Fruit fly (Drosophila melanogaster) whole organism, embryonic: ENCODE results near the gene CG13001.
A peak's percentile ranks its signal among the peaks of the same experiment; 100 is the strongest.

Experiments used
- ATbp ChIP-seq: fragments of 200-800 bp; sonication (Bioruptor generic); optimal IDR thresholded peaks from 2 replicates; lab custom pipeline; 2017; ENCODE audit warnings: missing biosample characterization, mild to moderate bottlenecking, missing genetic modification characterization, missing genetic modification reagents
- Blimp-1 ChIP-seq: fragments of 200-800 bp; sonication (Bioruptor generic); optimal IDR thresholded peaks from 3 replicates; lab custom pipeline; 2018; ENCODE audit warnings: missing biosample characterization, missing genetic modification characterization, mild to moderate bottlenecking, moderate library complexity, missing genetic modification reagents
- CG10274 ChIP-seq: fragments of 200-800 bp; sonication (Bioruptor generic); optimal IDR thresholded peaks from 3 replicates; lab custom pipeline; 2017; ENCODE audit warnings: missing biosample characterization, mild to moderate bottlenecking, missing genetic modification characterization
- CG10979 ChIP-seq: fragments of 200-800 bp; sonication (Bioruptor generic); optimal IDR thresholded peaks from 2 replicates; lab custom pipeline; 2018; ENCODE audit warnings: missing biosample characterization, mild to moderate bottlenecking, missing genetic modification characterization, moderate library complexity
- CG11504 ChIP-seq: fragments of 200-800 bp; sonication (Bioruptor generic); optimal IDR thresholded peaks from 3 replicates; lab custom pipeline; 2019; ENCODE audit warnings: missing biosample characterization, mild to moderate bottlenecking, missing genetic modification characterization, moderate library complexity
- CG12299 ChIP-seq: fragments of 200-800 bp; sonication (Bioruptor generic); optimal IDR thresholded peaks from 2 replicates; lab custom pipeline; 2018; ENCODE audit warnings: missing biosample characterization, mild to moderate bottlenecking, missing genetic modification characterization
- CG13775 ChIP-seq: fragments of 200-800 bp; sonication (Bioruptor generic); optimal IDR thresholded peaks from 3 replicates; lab custom pipeline; 2017; ENCODE audit warnings: missing biosample characterization, mild to moderate bottlenecking, missing genetic modification characterization
- CG1603 ChIP-seq: fragments of 200-800 bp; sonication (Bioruptor generic); optimal IDR thresholded peaks from 2 replicates; lab custom pipeline; 2019; ENCODE audit warnings: missing biosample characterization, mild to moderate bottlenecking, missing genetic modification characterization, moderate library complexity
- CG16813 ChIP-seq: fragments of 200-800 bp; sonication (Bioruptor generic); IDR thresholded peaks from 3 replicates; pipeline ENCODE4 v1.3.6; 2022; ENCODE audit warnings: missing biosample characterization, missing genetic modification characterization; ENCODE audit not compliant: partially characterized antibody
- CG17359 ChIP-seq: fragments of 200-800 bp; sonication (Bioruptor generic); optimal IDR thresholded peaks from 3 replicates; lab custom pipeline; 2018; ENCODE audit warnings: missing biosample characterization, mild to moderate bottlenecking, missing genetic modification characterization, moderate library complexity
- CG18262 ChIP-seq: fragments of 200-800 bp; optimal IDR thresholded peaks from 3 replicates; lab custom pipeline; 2019; ENCODE audit warnings: missing biosample characterization, mild to moderate bottlenecking, missing genetic modification characterization, moderate library complexity
- CG2678 ChIP-seq: fragments of 200-800 bp; sonication (Bioruptor generic); optimal IDR thresholded peaks from 3 replicates; lab custom pipeline; 2019; ENCODE audit warnings: missing biosample characterization, mild to moderate bottlenecking, missing genetic modification characterization, moderate library complexity
- CG2875 ChIP-seq: fragments of 200-800 bp; sonication (Bioruptor generic); optimal IDR thresholded peaks from 2 replicates; lab custom pipeline; 2017; ENCODE audit warnings: missing biosample characterization, mild to moderate bottlenecking, missing genetic modification characterization, missing genetic modification reagents
- CG31441 ChIP-seq: fragments of 200-800 bp; sonication (Bioruptor generic); IDR thresholded peaks from 2 replicates; pipeline ENCODE4 v1.3.6; 2022; ENCODE audit warnings: missing biosample characterization, missing genetic modification characterization
- CG4282 ChIP-seq: fragments of 200-800 bp; sonication (Bioruptor generic); optimal IDR thresholded peaks from 2 replicates; lab custom pipeline; 2016; ENCODE audit warnings: missing biosample characterization, missing genetic modification characterization
- CG4424 ChIP-seq: fragments of 200-800 bp; sonication (Bioruptor generic); optimal IDR thresholded peaks from 3 replicates; lab custom pipeline; 2016; ENCODE audit warnings: missing biosample characterization, missing genetic modification characterization
- CG7745 ChIP-seq: fragments of 200-800 bp; sonication (Bioruptor generic); optimal IDR thresholded peaks from 2 replicates; lab custom pipeline; 2018; ENCODE audit warnings: missing biosample characterization, mild to moderate bottlenecking, missing genetic modification characterization, moderate library complexity
- Ets65A ChIP-seq: fragments of 200-800 bp; sonication (Bioruptor generic); peaks from one replicate; lab custom pipeline; 2016; ENCODE audit warnings: missing biosample characterization, missing genetic modification characterization
- Fer1 ChIP-seq: fragments of 200-800 bp; sonication (Bioruptor generic); optimal IDR thresholded peaks from 2 replicates; lab custom pipeline; 2017; ENCODE audit warnings: missing biosample characterization, mild to moderate bottlenecking, missing genetic modification characterization
- HHEX ChIP-seq: fragments of 200-800 bp; sonication (Bioruptor generic); optimal IDR thresholded peaks from 3 replicates; lab custom pipeline; 2017; ENCODE audit warnings: missing biosample characterization, mild to moderate bottlenecking, missing genetic modification characterization, missing genetic modification reagents
- HLH3B ChIP-seq: fragments of 200-800 bp; sonication (Bioruptor generic); IDR thresholded peaks from 2 replicates; pipeline ENCODE4 v1.3.6; 2022; ENCODE audit warnings: missing biosample characterization, missing genetic modification characterization
- Max ChIP-seq: fragments of 200-800 bp; sonication (Bioruptor generic); optimal IDR thresholded peaks from 2 replicates; lab custom pipeline; 2016; ENCODE audit warnings: missing biosample characterization, mild to moderate bottlenecking, missing genetic modification characterization
- Spps ChIP-seq: fragments of 200-800 bp; sonication (Bioruptor generic); optimal IDR thresholded peaks from 2 replicates; lab custom pipeline; 2018; ENCODE audit warnings: missing biosample characterization, mild to moderate bottlenecking, missing genetic modification characterization
- Stat92E ChIP-seq, 3 experiments: fragments of >200 bp in 2 of 3; fragments of 200-800 bp in 1 of 3; sonication (Bioruptor generic) in 1 of 3; optimal IDR thresholded peaks; 2 replicates each; lab custom pipeline; 2017 to 2019; ENCODE audit warnings: missing biosample characterization in 3 of 3, missing genetic modification characterization in 3 of 3, mild to moderate bottlenecking in 1 of 3, moderate library complexity in 1 of 3
- TFAM ChIP-seq: fragments of 200-800 bp; sonication (Bioruptor generic); optimal IDR thresholded peaks from 2 replicates; lab custom pipeline; 2017; ENCODE audit warnings: missing biosample characterization, missing genetic modification characterization, inconsistent platforms
- aop ChIP-seq: fragments of 200-800 bp; sonication (Bioruptor generic); IDR thresholded peaks from 2 replicates; pipeline ENCODE4 v1.3.6; 2022; ENCODE audit warnings: missing biosample characterization, missing genetic modification characterization
- bowl ChIP-seq: fragments of 200-800 bp; sonication (Bioruptor generic); IDR thresholded peaks from 2 replicates; pipeline ENCODE4 v1.3.6; 2022; ENCODE audit warnings: missing biosample characterization, missing genetic modification characterization
- cato ChIP-seq: fragments of 200-800 bp; sonication (Bioruptor generic); optimal IDR thresholded peaks from 2 replicates; lab custom pipeline; 2016; ENCODE audit warnings: missing biosample characterization, missing genetic modification characterization, borderline replicate concordance
- ci ChIP-seq: fragments of 200-800 bp; sonication (Bioruptor generic); IDR thresholded peaks from 3 replicates; pipeline ENCODE4 v1.3.6; 2022; ENCODE audit warnings: missing biosample characterization, missing genetic modification characterization
- crol ChIP-seq: fragments of 200-800 bp; sonication (Bioruptor generic); IDR thresholded peaks from 2 replicates; pipeline ENCODE4 v1.3.6; 2022; ENCODE audit warnings: missing biosample characterization, missing genetic modification characterization
- dmrt99B ChIP-seq: fragments of 200-800 bp; sonication (Bioruptor generic); optimal IDR thresholded peaks from 2 replicates; lab custom pipeline; 2018; ENCODE audit warnings: missing biosample characterization, mild to moderate bottlenecking, missing genetic modification characterization, moderate library complexity
- en ChIP-seq: fragments of 200-800 bp; sonication (Bioruptor generic); optimal IDR thresholded peaks from 2 replicates; lab custom pipeline; 2016; ENCODE audit warnings: missing biosample characterization, missing genetic modification characterization
- fru ChIP-seq: fragments of >200 bp; optimal IDR thresholded peaks from 2 replicates; lab custom pipeline; 2017
- fu2 ChIP-seq: fragments of 200-800 bp; sonication (Bioruptor generic); optimal IDR thresholded peaks from 2 replicates; lab custom pipeline; 2016; ENCODE audit warnings: missing biosample characterization, missing genetic modification characterization
- gem ChIP-seq: fragments of 200-800 bp; sonication (Bioruptor generic); optimal IDR thresholded peaks from 2 replicates; lab custom pipeline; 2019; ENCODE audit warnings: missing biosample characterization, mild to moderate bottlenecking, missing genetic modification characterization, moderate library complexity
- gsb ChIP-seq: fragments of 200-800 bp; sonication (Bioruptor generic); IDR thresholded peaks from 2 replicates; pipeline ENCODE4 v1.3.6; 2022; ENCODE audit warnings: missing biosample characterization, missing genetic modification characterization
- h ChIP-seq: fragments of >200 bp; optimal IDR thresholded peaks from 2 replicates; lab custom pipeline; 2017
- inv ChIP-seq: fragments of 200-800 bp; sonication (Bioruptor generic); IDR thresholded peaks from 2 replicates; pipeline ENCODE4 v1.3.6; 2022; ENCODE audit warnings: missing biosample characterization, missing genetic modification characterization; ENCODE audit not compliant: partially characterized antibody
- mam ChIP-seq: fragments of 200-800 bp; sonication (Bioruptor generic); optimal IDR thresholded peaks from 3 replicates; lab custom pipeline; 2016; ENCODE audit warnings: missing biosample characterization, missing genetic modification characterization
- mld ChIP-seq: fragments of 200-800 bp; sonication (Bioruptor generic); IDR thresholded peaks from 3 replicates; pipeline ENCODE4 v1.3.6; 2022; ENCODE audit warnings: missing biosample characterization, missing genetic modification characterization; ENCODE audit not compliant: partially characterized antibody
- oc ChIP-seq: fragments of 200-800 bp; sonication (Bioruptor generic); optimal IDR thresholded peaks from 2 replicates; lab custom pipeline; 2018; ENCODE audit warnings: missing biosample characterization, mild to moderate bottlenecking, missing genetic modification characterization, moderate library complexity
- pnt ChIP-seq: fragments of 200-800 bp; sonication (Bioruptor generic); optimal IDR thresholded peaks from 3 replicates; lab custom pipeline; 2016; ENCODE audit warnings: missing biosample characterization, missing genetic modification characterization
- pros ChIP-seq: fragments of 200-800 bp; sonication (Bioruptor generic); optimal IDR thresholded peaks from 3 replicates; lab custom pipeline; 2019; ENCODE audit warnings: missing biosample characterization, mild to moderate bottlenecking, missing genetic modification characterization, moderate library complexity
- sd ChIP-seq: fragments of 200-800 bp; sonication (Bioruptor generic); optimal IDR thresholded peaks from 3 replicates; lab custom pipeline; 2018; ENCODE audit warnings: missing biosample characterization, mild to moderate bottlenecking, missing genetic modification characterization, moderate library complexity
- slbo ChIP-seq: fragments of 200-800 bp; sonication (Bioruptor generic); IDR thresholded peaks from 2 replicates; pipeline ENCODE4 v1.3.6; 2022; ENCODE audit warnings: missing biosample characterization, missing genetic modification characterization
- sob ChIP-seq: fragments of 200-800 bp; sonication (Bioruptor generic); IDR thresholded peaks from 2 replicates; pipeline ENCODE4 v1.3.6; 2022; ENCODE audit warnings: missing biosample characterization, missing genetic modification characterization
- tin ChIP-seq: fragments of 200-800 bp; sonication (Bioruptor generic); optimal IDR thresholded peaks from 3 replicates; lab custom pipeline; 2016; ENCODE audit warnings: missing biosample characterization, missing genetic modification characterization
- tll ChIP-seq, 2 experiments: fragments of 200-800 bp in 1 of 2; fragments of >200 bp in 1 of 2; sonication (Bioruptor generic) in 1 of 2; optimal IDR thresholded peaks; 2 replicates each; lab custom pipeline; 2017 to 2019; ENCODE audit warnings: missing biosample characterization in 2 of 2, missing genetic modification characterization in 2 of 2, mild to moderate bottlenecking in 1 of 2, moderate library complexity in 1 of 2
- vvl ChIP-seq: fragments of 200-800 bp; sonication (Bioruptor generic); IDR thresholded peaks from 2 replicates; pipeline ENCODE4 v1.3.6; 2022; ENCODE audit warnings: missing biosample characterization, missing genetic modification characterization
- zfh1 ChIP-seq: fragments of 200-800 bp; sonication (Bioruptor generic); IDR thresholded peaks from 3 replicates; pipeline ENCODE4 v1.3.6; 2022; ENCODE audit warnings: missing biosample characterization, missing genetic modification characterization

CG13001 gene

DNA sequence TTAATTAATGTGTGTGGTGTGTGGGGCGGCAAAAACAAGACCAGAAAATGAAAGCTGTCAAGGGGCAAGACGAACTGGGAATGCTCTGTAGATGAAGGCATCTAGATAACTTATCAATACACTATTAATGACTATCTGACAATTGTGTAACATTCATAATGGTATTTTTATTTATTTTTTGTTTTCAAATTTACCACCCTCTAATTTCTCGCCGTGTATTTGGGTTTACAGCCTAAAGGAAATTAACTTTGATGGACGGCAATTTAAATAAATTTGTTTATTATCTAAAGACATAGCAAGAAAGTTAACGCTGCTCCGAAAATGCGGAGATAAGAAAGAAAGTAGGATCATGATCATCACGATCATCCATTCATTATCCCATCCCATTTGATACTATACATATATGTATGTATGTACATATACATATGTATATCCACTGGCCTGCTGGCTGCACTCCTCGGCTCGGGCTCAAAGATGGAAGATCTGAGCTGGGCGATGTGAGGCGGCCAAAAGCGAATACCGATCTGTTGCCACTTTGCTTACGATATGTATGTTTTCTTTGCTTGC, 9.8 kb downstream of the CG13001 start:
- TF ChIP-seq gem (tag; lab: Kevin White, UChicago), result peak; percentile 32
- no peak for TF ChIP-seq tll (GFP tag; optimal IDR thresholded peaks at IDR 0.05; lab: Kevin White, UChicago)
- no peak for TF ChIP-seq Stat92E (GFP tag; optimal IDR thresholded peaks at IDR 0.05; lab: Kevin White, UChicago)
- TF ChIP-seq sob, result no peak
- TF ChIP-seq TFAM (GFP tag; lab: Kevin White, UChicago), result no peak
- peak; percentile 28; the same call in 1 of the 2 replicates for TF ChIP-seq vvl
- TF ChIP-seq h, result no peak
- TF ChIP-seq slbo (GFP tag; lab: Robert Waterston, UW), result no peak
- no peak for TF ChIP-seq oc (tag; lab: Kevin White, UChicago)
- no peak for TF ChIP-seq tin (GFP tag; lab: Kevin White, UChicago)
- TF ChIP-seq CG10274 (GFP tag; lab: Kevin White, UChicago), result no peak
- TF ChIP-seq CG16813, result no peak
- no peak for TF ChIP-seq cato (GFP tag; lab: Kevin White, UChicago)
- TF ChIP-seq HLH3B, result peak; percentile 24; the same call in 1 of the 2 replicates
- no peak for TF ChIP-seq CG13775 (GFP tag; lab: Kevin White, UChicago)
- peak; percentile 27 for TF ChIP-seq CG17359
- TF ChIP-seq gsb, result no peak
- no peak for TF ChIP-seq sd (tag; lab: Kevin White, UChicago)
- no peak for TF ChIP-seq CG12299 (tag; lab: Kevin White, UChicago)
- TF ChIP-seq CG4282, result no peak
- peak; percentile 2 for TF ChIP-seq CG2678
- TF ChIP-seq CG1603 (tag; lab: Kevin White, UChicago), result peak; percentile 16
- peak; percentile 37; the same call in 1 of the 3 replicates for TF ChIP-seq ci (GFP tag; lab: Robert Waterston, UW)
- TF ChIP-seq CG4424, result peak; percentile 8
- no peak for TF ChIP-seq HHEX (GFP tag; lab: Kevin White, UChicago)
- no peak for TF ChIP-seq aop
- no peak for TF ChIP-seq mld (GFP tag; lab: Robert Waterston, UW)
- peak; percentile 24 for TF ChIP-seq CG10979
- no peak for TF ChIP-seq pnt (GFP tag; lab: Kevin White, UChicago)
- TF ChIP-seq crol (GFP tag; lab: Robert Waterston, UW), result no peak
- TF ChIP-seq en (GFP tag; lab: Kevin White, UChicago), result no peak
- TF ChIP-seq mam (GFP tag; lab: Kevin White, UChicago), result no peak
- TF ChIP-seq inv (GFP tag; lab: Robert Waterston, UW), result no peak
- no peak for TF ChIP-seq Max (GFP tag; lab: Kevin White, UChicago)
- TF ChIP-seq Spps (tag; lab: Kevin White, UChicago), result no peak
- TF ChIP-seq Ets65A (GFP tag; lab: Kevin White, UChicago), result peak; percentile 36
- TF ChIP-seq CG7745 (tag; lab: Kevin White, UChicago), result no peak
- TF ChIP-seq fru (lab: Kevin White, UChicago), result no peak
- no peak for TF ChIP-seq CG2875 (GFP tag; lab: Kevin White, UChicago)
- TF ChIP-seq ATbp (GFP tag; lab: Kevin White, UChicago), result no peak
- 0 out of 2 replicates have a peak, but pooled peaks have one; percentile 12 for TF ChIP-seq CG31441
- peak; percentile 2 for TF ChIP-seq CG18262 (tag; lab: Kevin White, UChicago)
- TF ChIP-seq Blimp-1 (GFP tag; lab: Kevin White, UChicago), result peak; percentile 51
- TF ChIP-seq bowl (GFP tag; lab: Robert Waterston, UW), result no peak
- no peak for TF ChIP-seq fu2 (GFP tag; lab: Kevin White, UChicago)
- TF ChIP-seq zfh1 (GFP tag; lab: Robert Waterston, UW), result 0 out of 3 replicates have a peak, but pooled peaks have one; percentile 4
- TF ChIP-seq pros (GFP tag; lab: Kevin White, UChicago), result peak; percentile 63
- TF ChIP-seq Fer1 (GFP tag; lab: Kevin White, UChicago), result no peak
- TF ChIP-seq CG11504 (tag; lab: Kevin White, UChicago), result peak; percentile 8
- TF ChIP-seq dmrt99B, result peak; percentile 30
